Worm (Caenorhabditis elegans): Measurements from ENCODE around the gene T16G1.9.

The T16G1.9 gene

ce11 chrV:12949607-12950006 lies 1.1 kb downstream of the T16G1.9 start, which contains the start of gene T16G1.13:
T16G1.13 (plus strand) TSS chrV:12949907.
- TF ChIP-seq elt-1 (tag; optimal IDR thresholded peaks at IDR 0.05): no peak
- TF ChIP-seq sma-9 (GFP tag; optimal IDR thresholded peaks at IDR 0.05): no peak
- TF ChIP-seq sma-9 (tag; optimal IDR thresholded peaks at IDR 0.05): no peak
- no peak for TF ChIP-seq nhr-11 (tag; optimal IDR thresholded peaks at IDR 0.05)
- no peak for TF ChIP-seq aly-2 (tag; optimal IDR thresholded peaks at IDR 0.05)
- TF ChIP-seq ztf-1 (GFP tag; conservative IDR thresholded peaks at IDR 0.05): no peak
- TF ChIP-seq dmd-4 (tag; optimal IDR thresholded peaks at IDR 0.05): no peak
- no peak for TF ChIP-seq skn-1 (tag; optimal IDR thresholded peaks at IDR 0.05)
- no peak for TF ChIP-seq C34F6.9 (tag; optimal IDR thresholded peaks at IDR 0.05)
- no peak for TF ChIP-seq lin-39 (tag; optimal IDR thresholded peaks at IDR 0.05)
- TF ChIP-seq snpc-4 (tag; optimal IDR thresholded peaks at IDR 0.05): no peak
- TF ChIP-seq lsy-2 (tag; optimal IDR thresholded peaks at IDR 0.05): no peak

DNA sequence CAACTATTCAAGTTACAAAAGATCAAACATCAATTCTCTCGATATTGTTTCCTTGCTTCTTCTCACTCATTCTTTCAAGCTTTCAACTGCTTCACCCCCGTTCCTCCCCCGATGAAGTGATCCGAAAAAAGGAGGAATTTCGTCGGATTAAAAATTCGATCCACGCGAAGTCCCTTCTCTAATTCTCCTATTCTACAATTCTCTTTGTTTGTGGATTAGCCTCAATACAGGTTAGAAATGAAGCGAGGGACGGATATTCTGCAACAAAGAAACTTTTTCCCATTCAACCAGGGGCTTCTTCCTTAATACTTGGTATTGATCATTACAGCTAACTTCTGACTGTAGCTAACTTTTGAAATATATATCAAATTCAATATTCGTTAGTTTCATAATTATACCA lies 5.9 kb downstream of the T16G1.9 start, which contains the start of gene grl-2:
grl-2 (plus strand) TSS at position 301 of the 400 bp plus-strand sequence.
- TF ChIP-seq ceh-16 (tag; optimal IDR thresholded peaks at IDR 0.05) (no peak), Y55F3AM.14 (GFP tag; optimal IDR thresholded peaks at IDR 0.05) (no peak), ama-1 (optimal IDR thresholded peaks at IDR 0.05) (no peak), peb-1 (tag; optimal IDR thresholded peaks at IDR 0.05) (no peak), sma-3 (GFP tag; optimal IDR thresholded peaks at IDR 0.05) (no peak)

- TF ChIP-seq lin-39 (tag; optimal IDR thresholded peaks at IDR 0.05) (no peak), egl-27 (tag; optimal IDR thresholded peaks at IDR 0.05) (no peak), nhr-23 (tag; optimal IDR thresholded peaks at IDR 0.05) (no peak)
Measured at ce11 chrV:12944229-12944628, 6.4 kb downstream of the T16G1.9 start, which contains the start of gene T16G1.3. T16G1.3 (minus strand) TSS chrV:12944329.

DNA sequence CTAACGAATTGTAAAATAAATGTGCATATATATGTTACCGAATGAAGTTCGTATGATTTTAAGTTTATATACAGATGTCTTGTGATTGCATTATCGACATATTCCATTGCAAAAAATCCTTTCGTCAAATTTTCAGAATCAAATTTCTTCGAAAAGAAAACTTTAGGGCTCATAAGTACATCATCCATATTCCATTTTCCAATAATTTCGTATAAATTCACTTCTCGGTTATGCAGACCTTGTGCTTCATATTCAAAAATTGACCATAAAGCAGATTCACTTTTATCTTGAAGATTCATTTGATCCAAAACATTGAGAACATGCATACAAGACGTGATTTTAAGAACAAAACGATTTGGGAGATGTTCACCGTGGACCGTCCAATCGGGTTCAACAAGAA lies 7.3 kb downstream of the T16G1.9 start:
- TF ChIP-seq R02D3.7 (tag; optimal IDR thresholded peaks at IDR 0.05): no peak
- TF ChIP-seq mdl-1 (tag; optimal IDR thresholded peaks at IDR 0.05): no peak
- TF ChIP-seq nhr-129 (tag; optimal IDR thresholded peaks at IDR 0.05): no peak
- TF ChIP-seq zag-1 (tag; optimal IDR thresholded peaks at IDR 0.05): no peak
- no peak for TF ChIP-seq dmd-4 (tag; optimal IDR thresholded peaks at IDR 0.05)
- no peak for TF ChIP-seq egl-27 (tag; optimal IDR thresholded peaks at IDR 0.05)
- no peak for TF ChIP-seq unc-55 (GFP tag; optimal IDR thresholded peaks at IDR 0.05)
- TF ChIP-seq unc-39 (tag; optimal IDR thresholded peaks at IDR 0.05): no peak
- no peak for TF ChIP-seq sma-3 (GFP tag; optimal IDR thresholded peaks at IDR 0.05)
- no peak for TF ChIP-seq sem-4 (tag; optimal IDR thresholded peaks at IDR 0.05)
- no peak for TF ChIP-seq aly-2 (tag; optimal IDR thresholded peaks at IDR 0.05)
- TF ChIP-seq ztf-11 (tag; optimal IDR thresholded peaks at IDR 0.05): no peak

DNA sequence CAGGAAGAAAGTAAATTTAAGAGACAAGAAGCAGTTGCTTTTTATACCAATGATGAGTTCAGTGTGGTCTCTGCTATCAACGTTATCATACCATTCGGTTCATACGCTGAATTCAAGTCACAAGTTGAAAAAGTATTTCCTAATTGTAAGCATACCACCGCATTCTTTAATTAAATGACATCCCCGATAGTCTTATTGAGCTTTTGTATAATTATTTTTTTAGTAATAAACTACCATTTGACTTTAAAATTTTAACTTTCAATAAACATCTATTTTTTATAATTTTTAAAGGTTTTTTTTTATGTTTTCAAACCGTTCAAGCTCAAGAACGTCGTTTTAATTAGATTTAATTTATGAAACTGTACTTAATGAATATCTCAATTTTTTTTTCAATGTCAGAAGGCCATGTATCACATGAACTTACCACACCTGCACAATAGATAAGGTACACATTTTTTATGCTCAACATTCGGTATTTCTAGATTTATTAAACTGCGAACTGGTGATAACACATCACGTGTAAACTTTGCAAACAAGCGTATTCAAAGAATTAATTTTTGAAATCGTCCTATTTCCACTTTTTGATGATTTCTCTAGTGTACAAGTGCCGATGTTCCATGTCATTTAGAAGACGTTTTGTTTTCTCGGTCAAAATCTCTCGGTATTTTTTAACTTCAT lies 8.7 kb downstream of the T16G1.9 start, which contains the start of gene T16G1.4:
T16G1.4 (minus strand) TSS at position 51 of the 678 bp plus-strand sequence.
- TF ChIP-seq ztf-1 (GFP tag; conservative IDR thresholded peaks at IDR 0.05) (no peak), elt-1 (tag; optimal IDR thresholded peaks at IDR 0.05) (no peak), nhr-6 (tag; optimal IDR thresholded peaks at IDR 0.05) (no peak), gmeb-1 (tag; optimal IDR thresholded peaks at IDR 0.05) (peak; percentile 37), mab-5 (tag; optimal IDR thresholded peaks at IDR 0.05) (no peak), sma-9 (GFP tag; optimal IDR thresholded peaks at IDR 0.05) (peak; percentile 66), sma-9 (tag; optimal IDR thresholded peaks at IDR 0.05) (no peak)

- TF ChIP-seq lin-13 (GFP tag; optimal IDR thresholded peaks at IDR 0.05) (no peak), fos-1 (tag; optimal IDR thresholded peaks at IDR 0.05) (peak; percentile 41)
Measured at ce11 chrV:12939434-12939833, 11.2 kb downstream of the T16G1.9 start, which contains the start of gene T16G1.5. T16G1.5 (minus strand) TSS chrV:12939552.
